Fruit fly (Drosophila melanogaster) whole organism, prepupa: ENCODE measurements around the gene Gnpnat.
A peak's percentile ranks its signal among the peaks of the same experiment; 100 is the strongest.

Experiments
- CG10669 ChIP-seq: fragments of 200-800 bp; sonication (Bioruptor generic); optimal IDR thresholded peaks from 3 replicates; lab custom pipeline; 2018; ENCODE audit warnings: missing biosample characterization, mild to moderate bottlenecking, missing genetic modification characterization, moderate library complexity
- CG11762 ChIP-seq: fragments of 200-800 bp; sonication (Bioruptor generic); optimal IDR thresholded peaks from 3 replicates; lab custom pipeline; 2016; ENCODE audit warnings: missing biosample characterization, missing genetic modification characterization; ENCODE audit not compliant: insufficient read depth
- CG11902 ChIP-seq: fragments of 200-800 bp; sonication (Bioruptor generic); optimal IDR thresholded peaks from 3 replicates; lab custom pipeline; 2016; ENCODE audit warnings: missing biosample characterization, missing genetic modification characterization
- CG15336 ChIP-seq: fragments of 200-800 bp; sonication (Bioruptor generic); IDR thresholded peaks from 2 replicates; pipeline ENCODE4 v1.3.6; 2022; ENCODE audit warnings: missing biosample characterization, missing genetic modification characterization
- CG1621 ChIP-seq: fragments of 200-800 bp; sonication (Bioruptor generic); optimal IDR thresholded peaks from 3 replicates; lab custom pipeline; 2018; ENCODE audit warnings: missing biosample characterization, mild to moderate bottlenecking, missing genetic modification characterization
- CG16779 ChIP-seq: fragments of 200-800 bp; sonication (Bioruptor generic); optimal IDR thresholded peaks from 3 replicates; lab custom pipeline; 2017; ENCODE audit warnings: missing biosample characterization, mild to moderate bottlenecking, missing genetic modification characterization
- CG3032 ChIP-seq: fragments of 200-800 bp; optimal IDR thresholded peaks from 2 replicates; lab custom pipeline; 2019; ENCODE audit warnings: missing biosample characterization, mild to moderate bottlenecking, missing genetic modification characterization, moderate library complexity
- CG31627 ChIP-seq: fragments of 200-800 bp; sonication (Bioruptor generic); optimal IDR thresholded peaks from 3 replicates; lab custom pipeline; 2016; ENCODE audit warnings: missing biosample characterization, missing genetic modification characterization
- CG32006 ChIP-seq: fragments of 200-800 bp; sonication (Bioruptor generic); optimal IDR thresholded peaks from 3 replicates; lab custom pipeline; 2017; ENCODE audit warnings: missing biosample characterization, mild to moderate bottlenecking, missing genetic modification characterization
- CG34406 ChIP-seq: fragments of 200-800 bp; sonication (Bioruptor generic); optimal IDR thresholded peaks from 3 replicates; lab custom pipeline; 2016; ENCODE audit warnings: missing biosample characterization, missing genetic modification characterization
- CG3919 ChIP-seq: fragments of 200-800 bp; sonication (Bioruptor generic); optimal IDR thresholded peaks from 3 replicates; lab custom pipeline; 2016; ENCODE audit warnings: missing biosample characterization, missing genetic modification characterization
- CG4318 ChIP-seq: fragments of 200-800 bp; sonication (Bioruptor generic); optimal IDR thresholded peaks from 3 replicates; lab custom pipeline; 2017; ENCODE audit warnings: missing biosample characterization, mild to moderate bottlenecking, missing genetic modification characterization
- CG6163 ChIP-seq: fragments of 200-800 bp; sonication (Bioruptor generic); IDR thresholded peaks from 3 replicates; pipeline ENCODE4 v1.3.6; 2022; ENCODE audit warnings: missing biosample characterization, missing genetic modification characterization
- CG6276 ChIP-seq: fragments of 200-800 bp; sonication (Bioruptor generic); optimal IDR thresholded peaks from 2 replicates; lab custom pipeline; 2017; ENCODE audit warnings: missing biosample characterization, mild to moderate bottlenecking, missing genetic modification characterization
- CG6808 ChIP-seq: fragments of 200-800 bp; sonication (Bioruptor generic); optimal IDR thresholded peaks from 3 replicates; lab custom pipeline; 2017; ENCODE audit warnings: missing biosample characterization, missing genetic modification characterization, mild to moderate bottlenecking, moderate library complexity, missing genetic modification reagents
- CG7368 ChIP-seq: fragments of 200-800 bp; sonication (Bioruptor generic); optimal IDR thresholded peaks from 3 replicates; lab custom pipeline; 2016; ENCODE audit warnings: missing biosample characterization, missing genetic modification characterization
- CG8119 ChIP-seq: fragments of 200-800 bp; sonication (Bioruptor generic); IDR thresholded peaks from 3 replicates; pipeline ENCODE4 v1.3.6; 2022; ENCODE audit warnings: missing biosample characterization, missing genetic modification characterization
- CG8319 ChIP-seq: fragments of 200-800 bp; sonication (Bioruptor generic); optimal IDR thresholded peaks from 3 replicates; lab custom pipeline; 2016; ENCODE audit warnings: missing biosample characterization, missing genetic modification characterization
- CG8632 ChIP-seq: fragments of 200-800 bp; sonication (Bioruptor generic); optimal IDR thresholded peaks from 3 replicates; lab custom pipeline; 2016; ENCODE audit warnings: missing biosample characterization, missing genetic modification characterization
- CG9139 ChIP-seq: fragments of 200-800 bp; sonication (Bioruptor generic); optimal IDR thresholded peaks from 3 replicates; lab custom pipeline; 2017; ENCODE audit warnings: missing biosample characterization, mild to moderate bottlenecking, missing genetic modification characterization
- Eip75B ChIP-seq: fragments of 200-800 bp; sonication (Bioruptor generic); optimal IDR thresholded peaks from 3 replicates; lab custom pipeline; 2016; ENCODE audit warnings: missing biosample characterization, missing genetic modification characterization
- Eip78C ChIP-seq: fragments of 200-800 bp; sonication (Bioruptor generic); peaks from one replicate; lab custom pipeline; 2016; ENCODE audit warnings: missing biosample characterization, missing genetic modification characterization
- Eip93F ChIP-seq: fragments of 200-800 bp; sonication (Bioruptor generic); optimal IDR thresholded peaks from 2 replicates; lab custom pipeline; 2016; ENCODE audit warnings: missing biosample characterization, mild to moderate bottlenecking, missing genetic modification characterization
- Ets96B ChIP-seq: fragments of 200-800 bp; optimal IDR thresholded peaks from 2 replicates; lab custom pipeline; 2019; ENCODE audit warnings: missing biosample characterization, mild to moderate bottlenecking, missing genetic modification characterization, moderate library complexity
- Hr38 ChIP-seq: sonication (Bioruptor generic); optimal IDR thresholded peaks from 2 replicates; lab custom pipeline; 2016; ENCODE audit warnings: missing biosample characterization, missing genetic modification characterization
- Hr39 ChIP-seq: fragments of 200-800 bp; sonication (Bioruptor generic); optimal IDR thresholded peaks from 2 replicates; lab custom pipeline; 2016; ENCODE audit warnings: missing biosample characterization, missing genetic modification characterization
- Hr4 ChIP-seq: fragments of 200-800 bp; sonication (Bioruptor generic); optimal IDR thresholded peaks from 3 replicates; lab custom pipeline; 2016; ENCODE audit warnings: missing biosample characterization, missing genetic modification characterization
- Lpt ChIP-seq: fragments of 200-800 bp; sonication (Bioruptor generic); optimal IDR thresholded peaks from 3 replicates; lab custom pipeline; 2016; ENCODE audit warnings: missing biosample characterization, missing genetic modification characterization
- Met ChIP-seq: fragments of 200-800 bp; sonication (Bioruptor generic); optimal IDR thresholded peaks from 3 replicates; lab custom pipeline; 2016; ENCODE audit warnings: missing biosample characterization, missing genetic modification characterization
- OdsH ChIP-seq: fragments of 200-800 bp; sonication (Bioruptor generic); optimal IDR thresholded peaks from 3 replicates; lab custom pipeline; 2016; ENCODE audit warnings: missing biosample characterization, missing genetic modification characterization
- Smox ChIP-seq: fragments of 200-800 bp; sonication (Bioruptor generic); optimal IDR thresholded peaks from 3 replicates; lab custom pipeline; 2016; ENCODE audit warnings: missing biosample characterization, missing genetic modification characterization
- Sox102F ChIP-seq: fragments of 200-800 bp; sonication (Bioruptor generic); optimal IDR thresholded peaks from 2 replicates; lab custom pipeline; 2016; ENCODE audit warnings: missing biosample characterization, mild to moderate bottlenecking, missing genetic modification characterization
- Sox15 ChIP-seq: fragments of 200-800 bp; sonication (Bioruptor generic); optimal IDR thresholded peaks from 3 replicates; lab custom pipeline; 2016; ENCODE audit warnings: missing biosample characterization, missing genetic modification characterization
- acj6 ChIP-seq: fragments of 200-800 bp; sonication (Bioruptor generic); optimal IDR thresholded peaks from 3 replicates; lab custom pipeline; 2016; ENCODE audit warnings: missing biosample characterization, missing genetic modification characterization
- cyc ChIP-seq: fragments of 200-800 bp; sonication (Bioruptor generic); optimal IDR thresholded peaks from 3 replicates; lab custom pipeline; 2016; ENCODE audit warnings: missing biosample characterization, missing genetic modification characterization
- dsx ChIP-seq: fragments of 200-800 bp; optimal IDR thresholded peaks from 3 replicates; lab custom pipeline; 2019; ENCODE audit warnings: missing biosample characterization, mild to moderate bottlenecking, missing genetic modification characterization, moderate library complexity; ENCODE audit not compliant: poor library complexity, severe bottlenecking
- eg ChIP-seq: fragments of 200-800 bp; sonication (Bioruptor generic); IDR thresholded peaks from 3 replicates; pipeline ENCODE4 v1.3.6; 2022; ENCODE audit warnings: missing biosample characterization, missing genetic modification characterization
- esn ChIP-seq: fragments of 200-800 bp; sonication (Bioruptor generic); optimal IDR thresholded peaks from 2 replicates; lab custom pipeline; 2016; ENCODE audit warnings: missing biosample characterization, mild to moderate bottlenecking, missing genetic modification characterization, moderate library complexity
- fkh ChIP-seq: fragments of 200-800 bp; sonication (Bioruptor generic); optimal IDR thresholded peaks from 3 replicates; lab custom pipeline; 2017; ENCODE audit warnings: missing biosample characterization, mild to moderate bottlenecking, missing genetic modification characterization, moderate library complexity
- lz ChIP-seq: fragments of 200-800 bp; sonication (Bioruptor generic); optimal IDR thresholded peaks from 3 replicates; lab custom pipeline; 2016; ENCODE audit warnings: missing biosample characterization, missing genetic modification characterization
- net ChIP-seq: fragments of 200-800 bp; sonication (Bioruptor generic); optimal IDR thresholded peaks from 3 replicates; lab custom pipeline; 2016; ENCODE audit warnings: missing biosample characterization, missing genetic modification characterization
- salr ChIP-seq, 2 experiments: fragments of 200-800 bp; sonication (Bioruptor generic); optimal IDR thresholded peaks; 3 replicates each; lab custom pipeline; 2016 to 2018; ENCODE audit warnings: missing biosample characterization in 2 of 2, missing genetic modification characterization in 2 of 2, mild to moderate bottlenecking in 1 of 2
- spab ChIP-seq: fragments of 200-800 bp; sonication (Bioruptor generic); optimal IDR thresholded peaks from 2 replicates; lab custom pipeline; 2017; ENCODE audit warnings: missing biosample characterization, mild to moderate bottlenecking, missing genetic modification characterization, missing genetic modification reagents
- ss ChIP-seq, 2 experiments: fragments of 200-800 bp; sonication (Bioruptor generic); optimal IDR thresholded peaks; 2 replicates in 1 of 2; 3 replicates in 1 of 2; lab custom pipeline; 2017 to 2018; ENCODE audit warnings: mild to moderate bottlenecking in 2 of 2, missing biosample characterization in 2 of 2, missing genetic modification characterization in 2 of 2, moderate library complexity in 1 of 2
- svp ChIP-seq: fragments of 200-800 bp; sonication (Bioruptor generic); peaks from one replicate; lab custom pipeline; 2016; ENCODE audit warnings: missing biosample characterization, missing genetic modification characterization
- topi ChIP-seq: fragments of 200-800 bp; sonication (Bioruptor generic); optimal IDR thresholded peaks from 3 replicates; lab custom pipeline; 2016; ENCODE audit warnings: missing biosample characterization, missing genetic modification characterization
- vri ChIP-seq: fragments of 200-800 bp; sonication (Bioruptor generic); optimal IDR thresholded peaks from 3 replicates; lab custom pipeline; 2016; ENCODE audit warnings: missing biosample characterization, mild to moderate bottlenecking, missing genetic modification characterization

The Gnpnat gene

dm6 chr3R:29781874-29782273 lies 43.8 kb downstream of the Gnpnat start:
- TF ChIP-seq CG34406 (GFP tag; lab: Kevin White, UChicago), result no peak
- no peak for TF ChIP-seq topi (GFP tag; lab: Kevin White, UChicago)
- TF ChIP-seq OdsH (GFP tag; lab: Kevin White, UChicago), result no peak
- TF ChIP-seq CG11902 (GFP tag; lab: Kevin White, UChicago), result no peak
- no peak for TF ChIP-seq Hr39 (GFP tag; lab: Kevin White, UChicago)
- no peak for TF ChIP-seq Eip93F (GFP tag; lab: Kevin White, UChicago)
- TF ChIP-seq salr (GFP tag; optimal IDR thresholded peaks at IDR 0.05; lab: Kevin White, UChicago), result no peak
- peak; percentile 88 for TF ChIP-seq vri (GFP tag; lab: Kevin White, UChicago)
- no peak for TF ChIP-seq CG9139 (GFP tag; lab: Kevin White, UChicago)
- no peak for TF ChIP-seq CG7368 (GFP tag; lab: Kevin White, UChicago)
- TF ChIP-seq CG6808 (GFP tag; lab: Kevin White, UChicago), result no peak
- no peak for TF ChIP-seq eg (GFP tag; lab: Robert Waterston, UW)
- no peak for TF ChIP-seq fkh (GFP tag; lab: Kevin White, UChicago)
- TF ChIP-seq ss (GFP tag; optimal IDR thresholded peaks at IDR 0.05; lab: Kevin White, UChicago), result no peak
- no peak for TF ChIP-seq Eip78C (GFP tag; lab: Kevin White, UChicago)
- TF ChIP-seq net (GFP tag; lab: Kevin White, UChicago), result no peak
- TF ChIP-seq CG32006 (GFP tag; lab: Kevin White, UChicago), result peak; percentile 0

- TF ChIP-seq cyc (no peak), lz (no peak), CG8632 (GFP tag; lab: Kevin White, UChicago) (no peak), Eip93F (GFP tag; lab: Kevin White, UChicago) (peak; percentile 60), Sox102F (peak; percentile 6), topi (GFP tag; lab: Kevin White, UChicago) (peak; percentile 26), CG3919 (peak; percentile 25), CG8119 (GFP tag; lab: Robert Waterston, UW) (peak; percentile 46; the same call in 1 of the 3 replicates), net (GFP tag; lab: Kevin White, UChicago) (peak; percentile 48), CG7368 (GFP tag; lab: Kevin White, UChicago) (no peak), Eip78C (GFP tag; lab: Kevin White, UChicago) (peak; percentile 83), CG15336 (GFP tag; lab: Robert Waterston, UW) (peak; percentile 47; the same call in 1 of the 2 replicates), spab (GFP tag; lab: Kevin White, UChicago) (no peak), svp (GFP tag; lab: Kevin White, UChicago) (peak; percentile 69), CG16779 (tag; lab: Kevin White, UChicago) (peak; percentile 45), ss (GFP tag; optimal IDR thresholded peaks at IDR 0.05; lab: Kevin White, UChicago) (peak; percentile 51 to 68), CG9139 (GFP tag; lab: Kevin White, UChicago) (peak; percentile 63), CG6276 (GFP tag; lab: Kevin White, UChicago) (peak; percentile 12), vri (GFP tag; lab: Kevin White, UChicago) (peak; percentile 47), CG6808 (GFP tag; lab: Kevin White, UChicago) (peak; percentile 45), CG11762 (GFP tag; lab: Kevin White, UChicago) (no peak), Lpt (peak; percentile 25), fkh (GFP tag; lab: Kevin White, UChicago) (peak; percentile 82), CG31627 (GFP tag; lab: Kevin White, UChicago) (no peak), eg (GFP tag; lab: Robert Waterston, UW) (peak; percentile 44; the same call in 1 of the 3 replicates), Eip75B (GFP tag; lab: Kevin White, UChicago) (peak; percentile 28), Smox (GFP tag; lab: Kevin White, UChicago) (no peak), CG34406 (GFP tag; lab: Kevin White, UChicago) (no peak), CG10669 (GFP tag; lab: Kevin White, UChicago) (peak; percentile 14), Ets96B (tag; lab: Kevin White, UChicago) (peak; percentile 2), CG1621 (tag; lab: Kevin White, UChicago) (no peak), esn (peak; percentile 34), CG4318 (GFP tag; lab: Kevin White, UChicago) (no peak), CG3032 (tag; lab: Kevin White, UChicago) (no peak), Hr38 (GFP tag; lab: Kevin White, UChicago) (no peak), dsx (peak; percentile 54), Met (GFP tag; lab: Kevin White, UChicago) (peak; percentile 0), acj6 (no peak), CG8319 (no peak), Sox15 (GFP tag; lab: Kevin White, UChicago) (no peak), CG6163 (GFP tag; lab: Robert Waterston, UW) (peak; percentile 65; the same call in 2 of the 3 replicates), Hr4 (GFP tag; lab: Kevin White, UChicago) (no peak)
These were observed 44.3 kb downstream of the Gnpnat start for dm6 chr3R:29782367-29782766.
